Worm (Caenorhabditis elegans) whole organism, L4 larva: ENCODE measurements around the gene coh-3.

Experiments
- Y105C5A.15 ChIP-seq: fragments of 200-800 bp; sonication (Bioruptor generic); IDR thresholded peaks from 2 replicates; pipeline ENCODE4 v1.3.6; 2022; ENCODE audit warnings: missing genetic modification characterization, missing compliant biosample characterization
- Y75B8A.6 ChIP-seq: fragments of 200-800 bp; sonication (Bioruptor generic); IDR thresholded peaks from 2 replicates; pipeline ENCODE4 v1.3.6; 2022; ENCODE audit warnings: missing genetic modification reagents, missing genetic modification characterization, missing compliant biosample characterization
- aha-1 ChIP-seq: fragments of 150-350 bp; peaks from one replicate; lab custom pipeline; 2014; ENCODE audit warnings: missing biosample characterization, missing genetic modification characterization
- aly-2 ChIP-seq: sonication (generic microtip); optimal IDR thresholded peaks from 2 replicates; lab custom pipeline; 2018; ENCODE audit warnings: missing biosample characterization, missing genetic modification characterization
- ceh-28 ChIP-seq: fragments of 150-350 bp; optimal IDR thresholded peaks from 2 replicates; lab custom pipeline; 2014; ENCODE audit warnings: missing biosample characterization, missing genetic modification reagents, missing genetic modification characterization
- ceh-82 ChIP-seq: sonication (generic microtip); optimal IDR thresholded peaks from 2 replicates; lab custom pipeline; 2017; ENCODE audit warnings: missing biosample characterization, missing genetic modification characterization
- cey-2 ChIP-seq: sonication (generic microtip); optimal IDR thresholded peaks from 3 replicates; lab custom pipeline; 2017; ENCODE audit warnings: missing genetic modification characterization, mild to moderate bottlenecking, missing compliant biosample characterization, antibody characterized with exemption, borderline replicate concordance; ENCODE audit not compliant: insufficient read depth
- daf-16 ChIP-seq, 3 experiments: sonication (generic microtip); optimal IDR thresholded peaks; 2 replicates each; lab custom pipeline; 2016 to 2017; ENCODE audit warnings: missing genetic modification characterization in 3 of 3, missing genetic modification reagents in 3 of 3, mild to moderate bottlenecking in 2 of 3, missing compliant biosample characterization in 2 of 3, missing biosample characterization in 1 of 3, moderate library complexity in 1 of 3
- dmd-6 ChIP-seq: fragments of 200-800 bp; sonication (Bioruptor generic); IDR thresholded peaks from 2 replicates; pipeline ENCODE4 v1.3.6; 2022; ENCODE audit warnings: missing genetic modification reagents, missing genetic modification characterization, missing compliant biosample characterization
- egl-43 ChIP-seq: fragments of 200-800 bp; sonication (Bioruptor generic); IDR thresholded peaks from 2 replicates; pipeline ENCODE4 v1.3.6; 2022; ENCODE audit warnings: missing genetic modification reagents, missing genetic modification characterization, missing compliant biosample characterization
- fkh-10 ChIP-seq: fragments of 150-350 bp; optimal IDR thresholded peaks from 2 replicates; lab custom pipeline; 2014; ENCODE audit warnings: missing biosample characterization, missing genetic modification reagents, missing genetic modification characterization
- hlh-11 ChIP-seq: fragments of 200-800 bp; sonication (Bioruptor generic); optimal IDR thresholded peaks from 2 replicates; lab custom pipeline; 2018; ENCODE audit warnings: mild to moderate bottlenecking, missing genetic modification characterization, missing compliant biosample characterization
- hlh-30 ChIP-seq: sonication (generic microtip); optimal IDR thresholded peaks from 2 replicates; lab custom pipeline; 2017; ENCODE audit warnings: antibody characterized with exemption, mild to moderate bottlenecking, missing genetic modification characterization, missing compliant biosample characterization; ENCODE audit not compliant: insufficient read depth
- lin-1 ChIP-seq: fragments of 200-800 bp; sonication (Bioruptor generic); IDR thresholded peaks from 2 replicates; pipeline ENCODE4 v1.3.6; 2022; ENCODE audit warnings: missing genetic modification reagents, missing genetic modification characterization, missing compliant biosample characterization
- lin-39 ChIP-seq: fragments of 150-350 bp; optimal IDR thresholded peaks from 2 replicates; lab custom pipeline; 2014; ENCODE audit warnings: missing biosample characterization, missing genetic modification reagents, missing genetic modification characterization
- lsy-2 ChIP-seq, 2 experiments: fragments of 150-350 bp in 1 of 2; sonication (generic microtip) in 1 of 2; optimal IDR thresholded peaks; 2 replicates each; lab custom pipeline; 2014 to 2017; ENCODE audit warnings: missing biosample characterization in 2 of 2, missing genetic modification characterization in 2 of 2
- madf-5 ChIP-seq, 2 experiments: fragments of 200-800 bp; sonication (Bioruptor generic); IDR thresholded peaks; 2 replicates each; pipeline ENCODE4 v1.3.6; 2022; ENCODE audit warnings: missing compliant biosample characterization in 2 of 2, missing genetic modification characterization in 2 of 2
- mdl-1 ChIP-seq, 2 experiments: fragments of 150-350 bp in 1 of 2; sonication (generic microtip) in 1 of 2; optimal IDR thresholded peaks; 2 replicates each; lab custom pipeline; 2014 to 2017; ENCODE audit warnings: missing biosample characterization in 2 of 2, missing genetic modification characterization in 2 of 2
- mep-1 ChIP-seq: fragments of 150-350 bp; sonication (generic microtip); optimal IDR thresholded peaks from 3 replicates; lab custom pipeline; 2014; ENCODE audit warnings: missing biosample characterization, missing genetic modification characterization
- mes-2 ChIP-seq: sonication (generic microtip); optimal IDR thresholded peaks from 2 replicates; lab custom pipeline; 2016; ENCODE audit warnings: missing genotype, mild to moderate bottlenecking, missing genetic modification characterization, missing compliant biosample characterization; ENCODE audit not compliant: poor library complexity, severe bottlenecking
- mxl-2 ChIP-seq: fragments of 200-800 bp; sonication (Bioruptor generic); conservative IDR thresholded peaks from 2 replicates; pipeline ENCODE4 v1.3.6; 2022; ENCODE audit warnings: missing genetic modification reagents, missing genetic modification characterization, missing compliant biosample characterization
- mxl-3 ChIP-seq: fragments of 200-800 bp; sonication (Bioruptor generic); optimal IDR thresholded peaks from 2 replicates; lab custom pipeline; 2018; ENCODE audit warnings: mild to moderate bottlenecking, missing genetic modification characterization, missing compliant biosample characterization
- nhr-10 ChIP-seq: fragments of 150-350 bp; optimal IDR thresholded peaks from 2 replicates; lab custom pipeline; 2014; ENCODE audit warnings: missing biosample characterization, missing genetic modification characterization
- nhr-102 ChIP-seq: sonication (generic microtip); optimal IDR thresholded peaks from 2 replicates; lab custom pipeline; 2016; ENCODE audit warnings: mild to moderate bottlenecking, missing genetic modification characterization, moderate library complexity, missing compliant biosample characterization
- nhr-25 ChIP-seq: sonication (generic microtip); optimal IDR thresholded peaks from 2 replicates; lab custom pipeline; 2017; ENCODE audit warnings: missing genetic modification characterization, mild to moderate bottlenecking, missing compliant biosample characterization, antibody characterized with exemption, moderate library complexity, borderline replicate concordance; ENCODE audit not compliant: insufficient read depth
- nhr-28 ChIP-seq: fragments of 150-350 bp; optimal IDR thresholded peaks from 2 replicates; lab custom pipeline; 2014; ENCODE audit warnings: missing biosample characterization, missing genetic modification characterization
- nhr-48 ChIP-seq: sonication (generic microtip); optimal IDR thresholded peaks from 2 replicates; lab custom pipeline; 2016; ENCODE audit warnings: mild to moderate bottlenecking, missing genetic modification characterization, missing compliant biosample characterization
- nhr-6 ChIP-seq: fragments of 150-350 bp; optimal IDR thresholded peaks from 2 replicates; lab custom pipeline; 2014; ENCODE audit warnings: missing biosample characterization, missing genetic modification characterization
- nhr-76 ChIP-seq: fragments of 150-350 bp; optimal IDR thresholded peaks from 2 replicates; lab custom pipeline; 2014; ENCODE audit warnings: missing biosample characterization, missing genetic modification characterization
- pha-4 ChIP-seq, 2 experiments: fragments of 150-350 bp in 1 of 2; fragments of 200-800 bp in 1 of 2; sonication (Bioruptor generic) in 1 of 2; IDR thresholded peaks in 1 of 2; optimal IDR thresholded peaks in 1 of 2; 2 replicates each; pipeline versions ENCODE4 v1.3.6 to Lab custom; 2014 to 2022; ENCODE audit warnings: missing genetic modification characterization in 2 of 2, missing genetic modification reagents in 2 of 2, missing biosample characterization in 1 of 2, missing compliant biosample characterization in 1 of 2
- php-3 ChIP-seq: fragments of 200-800 bp; sonication (Bioruptor generic); IDR thresholded peaks from 2 replicates; pipeline ENCODE4 v1.3.6; 2022; ENCODE audit warnings: missing genetic modification reagents, missing genetic modification characterization, missing compliant biosample characterization
- pqm-1 ChIP-seq: sonication (generic microtip); optimal IDR thresholded peaks from 2 replicates; lab custom pipeline; 2017; ENCODE audit warnings: missing biosample characterization, missing genetic modification characterization
- rbr-2 ChIP-seq: sonication (generic microtip); optimal IDR thresholded peaks from 2 replicates; lab custom pipeline; 2016; ENCODE audit warnings: missing genotype, missing genetic modification characterization, missing compliant biosample characterization
- saeg-2 ChIP-seq: fragments of 200-800 bp; sonication (Bioruptor generic); IDR thresholded peaks from 2 replicates; pipeline ENCODE4 v1.3.6; 2022; ENCODE audit warnings: missing genetic modification reagents, missing genetic modification characterization, missing compliant biosample characterization
- sdz-12 ChIP-seq: fragments of 200-800 bp; sonication (Bioruptor generic); optimal IDR thresholded peaks from 2 replicates; lab custom pipeline; 2018; ENCODE audit warnings: mild to moderate bottlenecking, missing genetic modification characterization, missing compliant biosample characterization
- set-16 ChIP-seq: fragments of 200-800 bp; sonication (Bioruptor generic); IDR thresholded peaks from 2 replicates; pipeline ENCODE4 v1.3.6; 2022; ENCODE audit warnings: missing genetic modification reagents, missing genetic modification characterization, missing compliant biosample characterization
- snpc-4 ChIP-seq: fragments of 150-350 bp; optimal IDR thresholded peaks from 2 replicates; lab custom pipeline; 2014; ENCODE audit warnings: missing biosample characterization, missing genetic modification characterization
- spr-1 ChIP-seq: sonication (generic microtip); optimal IDR thresholded peaks from 2 replicates; lab custom pipeline; 2016; ENCODE audit warnings: mild to moderate bottlenecking, missing genetic modification characterization, missing compliant biosample characterization
- spr-3 ChIP-seq: fragments of 200-800 bp; sonication (Bioruptor generic); optimal IDR thresholded peaks from 2 replicates; lab custom pipeline; 2018; ENCODE audit warnings: mild to moderate bottlenecking, missing genetic modification characterization, missing compliant biosample characterization
- tra-1 ChIP-seq: fragments of 200-800 bp; sonication (Bioruptor generic); IDR thresholded peaks from 2 replicates; pipeline ENCODE4 v1.3.6; 2022; ENCODE audit warnings: missing genetic modification reagents, missing genetic modification characterization, missing compliant biosample characterization
- unc-39 ChIP-seq: sonication (generic microtip); optimal IDR thresholded peaks from 2 replicates; lab custom pipeline; 2017; ENCODE audit warnings: missing biosample characterization, missing genetic modification characterization
- unc-62 ChIP-seq, 3 experiments: fragments of 150-350 bp in 1 of 3; sonication (generic microtip); optimal IDR thresholded peaks in 2 of 3; peaks in 1 of 3; 1 replicate in 1 of 3; 2 replicates in 2 of 3; lab custom pipeline; 2014 to 2017; ENCODE audit warnings: missing biosample characterization in 3 of 3, missing genetic modification characterization in 3 of 3, missing genetic modification reagents in 3 of 3, missing genotype in 1 of 3
- zfp-2 ChIP-seq: sonication (generic microtip); optimal IDR thresholded peaks from 2 replicates; lab custom pipeline; 2016; ENCODE audit warnings: mild to moderate bottlenecking, missing genetic modification characterization, missing compliant biosample characterization
- ztf-11 ChIP-seq: fragments of 150-350 bp; optimal IDR thresholded peaks from 2 replicates; lab custom pipeline; 2014; ENCODE audit warnings: missing biosample characterization, missing genetic modification characterization

Gene coh-3

ce11 chrV:14504120-14504519, 46.9 kb downstream of the coh-3 start:
- TF ChIP-seq aha-1, result peak; percentile 87
- TF ChIP-seq mxl-2, result no peak
- TF ChIP-seq ztf-11 (tag; lab: Kevin White, UChicago), result no peak
- no peak for TF ChIP-seq php-3 (GFP tag; lab: Robert Waterston, UW)
- no peak for TF ChIP-seq nhr-76 (tag; lab: Kevin White, UChicago)
- no peak for TF ChIP-seq saeg-2 (GFP tag; lab: Robert Waterston, UW)
- no peak for TF ChIP-seq daf-16 (GFP tag; optimal IDR thresholded peaks at IDR 0.05; lab: Kevin White, UChicago)
- TF ChIP-seq daf-16 (tag; optimal IDR thresholded peaks at IDR 0.05; lab: Kevin White, UChicago), result peak; percentile 60
- TF ChIP-seq Y75B8A.6, result no peak
- TF ChIP-seq nhr-25 (tag; lab: Kevin White, UChicago), result no peak
- TF ChIP-seq nhr-6 (tag; lab: Kevin White, UChicago), result peak; percentile 23
- TF ChIP-seq hlh-11 (tag; lab: Kevin White, UChicago), result no peak

- TF ChIP-seq lin-39 (tag; lab: Kevin White, UChicago), result no peak
- peak; percentile 30 for TF ChIP-seq mxl-3
- peak; percentile 14 for TF ChIP-seq nhr-28 (tag; lab: Kevin White, UChicago)
- TF ChIP-seq dmd-6, result peak; percentile 27; the same call in 1 of the 2 replicates
- peak; percentile 23 for TF ChIP-seq mep-1
- no peak for TF ChIP-seq nhr-10 (tag; lab: Kevin White, UChicago)
- TF ChIP-seq hlh-11 (tag; lab: Kevin White, UChicago), result peak; percentile 6
- no peak for TF ChIP-seq rbr-2 (tag; lab: Kevin White, UChicago)
These were observed 47.6 kb downstream of the coh-3 start for ce11 chrV:14504774-14505173.

ce11 chrV:14505745-14506214, 48.6 kb downstream of the coh-3 start:
- TF ChIP-seq pqm-1 (tag; lab: Kevin White, UChicago) (peak; percentile 77), unc-62 (GFP tag; optimal IDR thresholded peaks at IDR 0.05 in 1 of 2; lab: Kevin White, UChicago) (peak in 1 of 2 experiments; percentile 66), unc-62 (tag; optimal IDR thresholded peaks at IDR 0.05; lab: Kevin White, UChicago) (no peak), cey-2 (tag; lab: Kevin White, UChicago) (peak; percentile 62), spr-1 (tag; lab: Kevin White, UChicago) (peak; percentile 69), nhr-25 (tag; lab: Kevin White, UChicago) (peak; percentile 4), hlh-11 (tag; lab: Kevin White, UChicago) (peak; percentile 86), mxl-3 (peak; percentile 92), nhr-48 (peak; percentile 78), lsy-2 (tag; optimal IDR thresholded peaks at IDR 0.05; lab: Kevin White, UChicago) (no peak), snpc-4 (tag; lab: Kevin White, UChicago) (no peak), aly-2 (no peak), lin-1 (GFP tag; lab: Robert Waterston, UW) (peak; percentile 28; the same call in 1 of the 2 replicates), madf-5 (GFP tag; IDR thresholded peaks at IDR 0.05; lab: Robert Waterston, UW) (no peak), nhr-102 (peak; percentile 17), fkh-10 (GFP tag; lab: Kevin White, UChicago) (no peak), zfp-2 (no peak), mxl-2 (no peak), ceh-28 (no peak), sdz-12 (GFP tag; lab: Kevin White, UChicago) (no peak), Y105C5A.15 (GFP tag; lab: Robert Waterston, UW) (no peak), nhr-28 (tag; lab: Kevin White, UChicago) (peak; percentile 84), mes-2 (tag; lab: Kevin White, UChicago) (peak; percentile 34), dmd-6 (peak; percentile 75), egl-43 (GFP tag; lab: Robert Waterston, UW) (peak; percentile 37; the same call in 1 of the 2 replicates), mdl-1 (tag; optimal IDR thresholded peaks at IDR 0.05; lab: Kevin White, UChicago) (peak; percentile 52 to 56), hlh-30 (tag; lab: Kevin White, UChicago) (peak; percentile 76), set-16 (peak; percentile 20; the same call in 1 of the 2 replicates), tra-1 (GFP tag; lab: Robert Waterston, UW) (peak; percentile 72; the same call in 1 of the 2 replicates), ceh-82 (tag; lab: Kevin White, UChicago) (no peak), rbr-2 (tag; lab: Kevin White, UChicago) (peak; percentile 26), spr-3 (GFP tag; lab: Kevin White, UChicago) (no peak), unc-39 (no peak), pha-4 (GFP tag; IDR thresholded peaks at IDR 0.05; lab: Robert Waterston, UW) (no peak), pha-4 (tag; optimal IDR thresholded peaks at IDR 0.05; lab: Kevin White, UChicago) (no peak)
